Worm (Caenorhabditis elegans): ENCODE data around the gene gpr-2.

ce11 chrIII:9361228-9361627 lies 31.7 kb downstream of the gpr-2 start, which contains the start of gene flp-25:
- no peak for TF ChIP-seq fkh-10 (GFP tag; optimal IDR thresholded peaks at IDR 0.05)
- no peak for TF ChIP-seq C08G9.2 (tag; optimal IDR thresholded peaks at IDR 0.05)
- no peak for TF ChIP-seq ets-4 (tag; optimal IDR thresholded peaks at IDR 0.05)
- no peak for TF ChIP-seq nfya-1 (tag; optimal IDR thresholded peaks at IDR 0.05)
- TF ChIP-seq gmeb-2 (tag; optimal IDR thresholded peaks at IDR 0.05) = no peak
- no peak for TF ChIP-seq ama-1 (optimal IDR thresholded peaks at IDR 0.05)
- no peak for TF ChIP-seq pag-3 (tag; optimal IDR thresholded peaks at IDR 0.05; ENCODE audit: borderline replicate concordance)
- TF ChIP-seq K02D7.2 (tag; optimal IDR thresholded peaks at IDR 0.05) = no peak
